Worm (Caenorhabditis elegans): ENCODE measurements around the gene K05F1.9.

- TF ChIP-seq lin-13 (tag; optimal IDR thresholded peaks at IDR 0.05) (no peak), pha-4 (tag; optimal IDR thresholded peaks at IDR 0.05) (no peak), lin-32 (GFP tag; optimal IDR thresholded peaks at IDR 0.05) (no peak), snpc-4 (tag; optimal IDR thresholded peaks at IDR 0.05) (no peak), sptf-1 (tag; optimal IDR thresholded peaks at IDR 0.05) (no peak), drap-1 (GFP tag; optimal IDR thresholded peaks at IDR 0.05) (no peak), ceh-43 (GFP tag; optimal IDR thresholded peaks at IDR 0.05) (no peak), unc-39 (tag; optimal IDR thresholded peaks at IDR 0.05) (no peak), sem-2 (GFP tag; optimal IDR thresholded peaks at IDR 0.05) (no peak), mep-1 (tag; optimal IDR thresholded peaks at IDR 0.05) (no peak)
Observed at ce11 chrII:5794195-5794594, 6.8 kb downstream of the K05F1.9 start, which contains the start of gene acdh-8.
